Fruit fly (Drosophila melanogaster): ENCODE results near the gene CG9701.

The CG9701 gene

dm6 chr3L:16758504-16759109 is 25.3 kb downstream of the CG9701 start (continued):
- TF ChIP-seq Eip74EF (GFP tag; optimal IDR thresholded peaks at IDR 0.05) (no peak), Tbp (GFP tag; optimal IDR thresholded peaks at IDR 0.05) (no peak), HmgD (GFP tag; optimal IDR thresholded peaks at IDR 0.05) (no peak), sens (GFP tag) (peak; percentile 74), Ets65A (GFP tag) (peak; percentile 38), CoRest (tag; optimal IDR thresholded peaks at IDR 0.05) (no peak), ro (GFP tag; IDR thresholded peaks at IDR 0.05) (no peak), ap (GFP tag; IDR thresholded peaks at IDR 0.05) (no peak), org-1 (GFP tag; optimal IDR thresholded peaks at IDR 0.05) (no peak), CG10959 (GFP tag; IDR thresholded peaks at IDR 0.05) (peak; percentile 40; the same call in 1 of the 2 replicates), CG33557 (GFP tag; optimal IDR thresholded peaks at IDR 0.05) (no peak), CG13287 (GFP tag; IDR thresholded peaks at IDR 0.05; ENCODE audit: partially characterized antibody) (no peak), CG10366 (GFP tag; IDR thresholded peaks at IDR 0.05) (no peak), Sry-δ (GFP tag; optimal IDR thresholded peaks at IDR 0.05) (no peak), sisA (GFP tag; IDR thresholded peaks at IDR 0.05) (no peak), BtbVII (GFP tag; optimal IDR thresholded peaks at IDR 0.05) (no peak), HLH54F (GFP tag; optimal IDR thresholded peaks at IDR 0.05) (no peak), Doc3 (GFP tag; IDR thresholded peaks at IDR 0.05; ENCODE audit: partially characterized antibody) (no peak), Drgx (GFP tag; IDR thresholded peaks at IDR 0.05) (peak; percentile 87), Camta (GFP tag; optimal IDR thresholded peaks at IDR 0.05) (no peak), esg (GFP tag; conservative IDR thresholded peaks at IDR 0.05) (no peak), cwo (GFP tag; optimal IDR thresholded peaks at IDR 0.05) (no peak), Atf-2 (GFP tag; optimal IDR thresholded peaks at IDR 0.05) (no peak), Elba2 (GFP tag; optimal IDR thresholded peaks at IDR 0.05) (no peak), hb (GFP tag; IDR thresholded peaks at IDR 0.05; ENCODE audit: partially characterized antibody) (no peak), CG43689 (GFP tag; IDR thresholded peaks at IDR 0.05) (no peak), Spps (tag; optimal IDR thresholded peaks at IDR 0.05) (no peak), psq (GFP tag; optimal IDR thresholded peaks at IDR 0.05) (no peak), gsb (GFP tag; IDR thresholded peaks at IDR 0.05) (no peak), Fer2 (tag; optimal IDR thresholded peaks at IDR 0.05) (no peak), tup (GFP tag; optimal IDR thresholded peaks at IDR 0.05) (no peak), prd (optimal IDR thresholded peaks at IDR 0.05) (no peak), prd (GFP tag; IDR thresholded peaks at IDR 0.05) (peak; percentile 30; the same call in 1 of the 3 replicates), CG8765 (GFP tag; IDR thresholded peaks at IDR 0.05) (peak; percentile 40; the same call in 1 of the 2 replicates), HLHmδ (GFP tag; optimal IDR thresholded peaks at IDR 0.05) (no peak), crol (GFP tag; IDR thresholded peaks at IDR 0.05) (peak; percentile 78), CG2120 (GFP tag; optimal IDR thresholded peaks at IDR 0.05) (no peak), unc-4 (GFP tag; IDR thresholded peaks at IDR 0.05; ENCODE audit: partially characterized antibody) (no peak), corto (GFP tag; optimal IDR thresholded peaks at IDR 0.05) (peak; percentile 31), inv (GFP tag; IDR thresholded peaks at IDR 0.05; ENCODE audit: partially characterized antibody) (no peak), Xrp1 (GFP tag; IDR thresholded peaks at IDR 0.05) (0 out of 2 replicates have a peak, but pooled peaks have one; percentile 30), tgo (GFP tag; IDR thresholded peaks at IDR 0.05) (no peak), CG30431 (GFP tag; optimal IDR thresholded peaks at IDR 0.05) (no peak), zfh1 (GFP tag; IDR thresholded peaks at IDR 0.05) (0 out of 3 replicates have a peak, but pooled peaks have one; percentile 6), dan (GFP tag; IDR thresholded peaks at IDR 0.05) (no peak), CG10274 (GFP tag; optimal IDR thresholded peaks at IDR 0.05) (no peak), CG13624 (GFP tag; optimal IDR thresholded peaks at IDR 0.05) (no peak), Mrtf (GFP tag; IDR thresholded peaks at IDR 0.05) (no peak), CG4617 (GFP tag; optimal IDR thresholded peaks at IDR 0.05; ENCODE audit: borderline replicate concordance) (no peak), CG1603 (tag; optimal IDR thresholded peaks at IDR 0.05) (peak; percentile 15), Hr3 (GFP tag; optimal IDR thresholded peaks at IDR 0.05) (no peak)
